Worm (Caenorhabditis elegans) whole organism, young adult: ENCODE results near the gene idpb-1.

ENCODE experiments used
- F37B4.10 ChIP-seq: fragments of 200-800 bp; sonication (Bioruptor generic); IDR thresholded peaks from 2 replicates; pipeline ENCODE4 v1.3.6; 2022; ENCODE audit warnings: missing genetic modification characterization, missing compliant biosample characterization
- akir-1 ChIP-seq: fragments of 200-800 bp; sonication (Bioruptor generic); optimal IDR thresholded peaks from 2 replicates; lab custom pipeline; 2018; ENCODE audit warnings: mild to moderate bottlenecking, missing genetic modification characterization, moderate library complexity, missing compliant biosample characterization
- attf-6 ChIP-seq: fragments of 200-800 bp; sonication (Bioruptor generic); IDR thresholded peaks from 2 replicates; pipeline ENCODE4 v1.3.6; 2022; ENCODE audit warnings: missing genetic modification reagents, missing genetic modification characterization, missing compliant biosample characterization
- cebp-1 ChIP-seq, 2 experiments: fragments of 200-800 bp in 1 of 2; sonication (Bioruptor generic) in 1 of 2; sonication (generic microtip) in 1 of 2; IDR thresholded peaks in 1 of 2; optimal IDR thresholded peaks in 1 of 2; 2 replicates each; pipeline versions ENCODE4 v1.3.6 to Lab custom; 2017 to 2022; ENCODE audit warnings: missing compliant biosample characterization in 2 of 2, missing genetic modification characterization in 2 of 2, mild to moderate bottlenecking in 1 of 2, missing genetic modification reagents in 1 of 2, moderate library complexity in 1 of 2
- efl-1 ChIP-seq: fragments of 150-350 bp; optimal IDR thresholded peaks from 2 replicates; lab custom pipeline; 2014; ENCODE audit warnings: missing biosample characterization, missing genetic modification reagents, missing genetic modification characterization
- him-1 ChIP-seq: sonication (generic microtip); optimal IDR thresholded peaks from 2 replicates; lab custom pipeline; 2016; ENCODE audit warnings: missing genotype, missing genetic modification reagents, missing genetic modification characterization, missing compliant biosample characterization
- hrde-1 ChIP-seq: sonication (generic microtip); optimal IDR thresholded peaks from 2 replicates; lab custom pipeline; 2016; ENCODE audit warnings: missing genetic modification characterization, mild to moderate bottlenecking, missing compliant biosample characterization, moderate library complexity, missing genotype, missing genetic modification reagents, borderline replicate concordance
- let-526 ChIP-seq: fragments of 200-800 bp; sonication (Bioruptor generic); IDR thresholded peaks from 2 replicates; pipeline ENCODE4 v1.3.6; 2022; ENCODE audit warnings: missing genetic modification reagents, missing genetic modification characterization, missing compliant biosample characterization
- nhr-179 ChIP-seq: sonication (generic microtip); optimal IDR thresholded peaks from 2 replicates; lab custom pipeline; 2016; ENCODE audit warnings: mild to moderate bottlenecking, missing genetic modification characterization, missing compliant biosample characterization
- nhr-90 ChIP-seq: sonication (generic microtip); optimal IDR thresholded peaks from 2 replicates; lab custom pipeline; 2016; ENCODE audit warnings: missing genotype, mild to moderate bottlenecking, missing genetic modification characterization, missing compliant biosample characterization
- snpc-4 ChIP-seq, 5 experiments: fragments of 150-350 bp in 1 of 5; sonication (generic microtip) in 4 of 5; optimal IDR thresholded peaks; 2 replicates each; lab custom pipeline; 2014 to 2018; ENCODE audit warnings: missing genetic modification characterization in 5 of 5, missing biosample characterization in 3 of 5, antibody characterized with exemption in 2 of 5, mild to moderate bottlenecking in 2 of 5, missing compliant biosample characterization in 2 of 5, missing genotype in 2 of 5, moderate library complexity in 2 of 5, missing genetic modification reagents in 1 of 5
- xnd-1 ChIP-seq: sonication (generic microtip); optimal IDR thresholded peaks from 2 replicates; lab custom pipeline; 2016; ENCODE audit warnings: missing genotype, missing genetic modification reagents, missing genetic modification characterization, missing compliant biosample characterization
- ztf-6 ChIP-seq: fragments of 200-800 bp; sonication (Bioruptor generic); IDR thresholded peaks from 2 replicates; pipeline ENCODE4 v1.3.6; 2022; ENCODE audit warnings: missing genetic modification reagents, missing genetic modification characterization, missing compliant biosample characterization

DNA sequence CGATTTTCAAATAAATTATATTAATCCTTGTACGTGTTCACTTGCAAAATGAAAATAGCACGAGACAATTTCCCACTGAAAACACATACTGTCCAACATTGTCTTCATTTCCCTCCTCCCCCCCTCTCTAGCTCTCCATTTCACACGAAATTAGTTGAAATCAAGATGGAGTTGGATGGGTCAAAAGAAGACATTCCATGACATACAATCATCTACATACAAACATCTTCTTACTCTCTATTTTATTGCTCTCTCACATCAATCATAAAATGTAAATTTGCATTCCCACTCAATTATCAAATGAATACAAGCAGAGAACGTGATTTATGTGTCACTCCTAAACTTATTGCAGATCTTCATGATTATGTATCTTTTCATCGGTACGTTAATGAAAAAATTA lies 13.9 kb downstream of the idpb-1 start, which contains the start of gene srsy-1:
- no peak for TF ChIP-seq attf-6
- TF ChIP-seq cebp-1 (GFP tag; IDR thresholded peaks at IDR 0.05; lab: Robert Waterston, UW) = no peak
- no peak for TF ChIP-seq cebp-1 (tag; optimal IDR thresholded peaks at IDR 0.05; lab: Kevin White, UChicago)
- TF ChIP-seq efl-1 (GFP tag; lab: Kevin White, UChicago) = no peak
- TF ChIP-seq ztf-6 (GFP tag; lab: Robert Waterston, UW) = no peak
- TF ChIP-seq snpc-4 (GFP tag; optimal IDR thresholded peaks at IDR 0.05; lab: Kevin White, UChicago) = no peak
- no peak for TF ChIP-seq snpc-4 (tag; optimal IDR thresholded peaks at IDR 0.05; lab: Kevin White, UChicago)
- TF ChIP-seq him-1 (tag; lab: Kevin White, UChicago) = no peak
- TF ChIP-seq hrde-1 (tag; lab: Kevin White, UChicago) = no peak
- no peak for TF ChIP-seq nhr-179 (tag; lab: Kevin White, UChicago)
- TF ChIP-seq F37B4.10 (GFP tag; lab: Robert Waterston, UW) = no peak
- no peak for TF ChIP-seq xnd-1 (tag; lab: Kevin White, UChicago)
- no peak for TF ChIP-seq nhr-90 (tag; lab: Kevin White, UChicago)
- no peak for TF ChIP-seq let-526
- TF ChIP-seq akir-1 (GFP tag; lab: Kevin White, UChicago) = no peak
